Fruit fly (Drosophila melanogaster) whole organism, pupa: ENCODE data around the gene CG5026.

Experiments
- CG10348 ChIP-seq: fragments of 200-800 bp; sonication (Bioruptor generic); IDR thresholded peaks from 2 replicates; pipeline ENCODE4 v1.3.6; 2022; ENCODE audit warnings: missing biosample characterization, missing genetic modification characterization
- CG12605 ChIP-seq: fragments of 200-800 bp; sonication (Bioruptor generic); IDR thresholded peaks from 2 replicates; pipeline ENCODE4 v1.3.6; 2022; ENCODE audit warnings: missing biosample characterization, missing genetic modification characterization
- CG13204 ChIP-seq: fragments of 200-800 bp; sonication (Bioruptor generic); optimal IDR thresholded peaks from 2 replicates; lab custom pipeline; 2018; ENCODE audit warnings: missing biosample characterization, mild to moderate bottlenecking, missing genetic modification characterization, moderate library complexity
- CG14655 ChIP-seq: fragments of 200-800 bp; sonication (Bioruptor generic); optimal IDR thresholded peaks from 3 replicates; lab custom pipeline; 2017; ENCODE audit warnings: mild to moderate bottlenecking, missing biosample characterization, missing genetic modification reagents, missing genetic modification characterization
- CG15710 ChIP-seq: fragments of 200-800 bp; sonication (Bioruptor generic); optimal IDR thresholded peaks from 2 replicates; lab custom pipeline; 2018; ENCODE audit warnings: missing biosample characterization, mild to moderate bottlenecking, missing genetic modification characterization, moderate library complexity
- CG17806 ChIP-seq: fragments of 200-800 bp; sonication (Bioruptor generic); optimal IDR thresholded peaks from 2 replicates; lab custom pipeline; 2018; ENCODE audit warnings: missing biosample characterization, mild to moderate bottlenecking, missing genetic modification characterization, moderate library complexity
- CG32121 ChIP-seq: fragments of 200-800 bp; sonication (Bioruptor generic); IDR thresholded peaks from 2 replicates; pipeline ENCODE4 v1.3.6; 2022; ENCODE audit warnings: missing biosample characterization, missing genetic modification characterization
- CG34367 ChIP-seq: fragments of 200-800 bp; sonication (Bioruptor generic); optimal IDR thresholded peaks from 2 replicates; lab custom pipeline; 2018; ENCODE audit warnings: missing biosample characterization, mild to moderate bottlenecking, missing genetic modification characterization
- CG4496 ChIP-seq: fragments of 200-800 bp; sonication (Bioruptor generic); IDR thresholded peaks from 3 replicates; pipeline ENCODE4 v1.3.6; 2022; ENCODE audit warnings: missing biosample characterization, missing genetic modification characterization
- CG8159 ChIP-seq: fragments of 200-800 bp; sonication (Bioruptor generic); optimal IDR thresholded peaks from 3 replicates; lab custom pipeline; 2018; ENCODE audit warnings: missing biosample characterization, mild to moderate bottlenecking, missing genetic modification characterization, moderate library complexity
- CG8301 ChIP-seq: fragments of 200-800 bp; sonication (Bioruptor generic); optimal IDR thresholded peaks from 2 replicates; lab custom pipeline; 2018; ENCODE audit warnings: missing biosample characterization, mild to moderate bottlenecking, missing genetic modification characterization
- CG9948 ChIP-seq: fragments of 200-800 bp; sonication (Bioruptor generic); optimal IDR thresholded peaks from 2 replicates; lab custom pipeline; 2018; ENCODE audit warnings: missing biosample characterization, mild to moderate bottlenecking, missing genetic modification characterization, moderate library complexity
- D1 ChIP-seq: fragments of 200-800 bp; sonication (Bioruptor generic); optimal IDR thresholded peaks from 2 replicates; lab custom pipeline; 2018; ENCODE audit warnings: missing biosample characterization, mild to moderate bottlenecking, missing genetic modification characterization, moderate library complexity
- EcR ChIP-seq: fragments of 200-800 bp; sonication (Bioruptor generic); optimal IDR thresholded peaks from 3 replicates; lab custom pipeline; 2019; ENCODE audit warnings: missing biosample characterization, missing genetic modification characterization, mild to moderate bottlenecking, moderate library complexity, missing genetic modification reagents
- Ets98B ChIP-seq: fragments of 200-800 bp; sonication (Bioruptor generic); IDR thresholded peaks from 2 replicates; pipeline ENCODE4 v1.3.6; 2022; ENCODE audit warnings: missing biosample characterization, missing genetic modification characterization
- Pif1A ChIP-seq: fragments of 200-800 bp; sonication (Bioruptor generic); optimal IDR thresholded peaks from 3 replicates; lab custom pipeline; 2016; ENCODE audit warnings: missing biosample characterization, missing genetic modification characterization
- Pif1B ChIP-seq: fragments of 200-800 bp; sonication (Bioruptor generic); optimal IDR thresholded peaks from 3 replicates; lab custom pipeline; 2016; ENCODE audit warnings: missing biosample characterization, missing genetic modification characterization
- Snoo ChIP-seq: fragments of 200-800 bp; sonication (Bioruptor generic); optimal IDR thresholded peaks from 3 replicates; lab custom pipeline; 2017; ENCODE audit warnings: missing biosample characterization, mild to moderate bottlenecking, missing genetic modification characterization, inconsistent platforms
- fd96Ca ChIP-seq: fragments of 200-800 bp; sonication (Bioruptor generic); IDR thresholded peaks from 3 replicates; pipeline ENCODE4 v1.3.6; 2022; ENCODE audit warnings: missing biosample characterization, missing genetic modification characterization
- gl ChIP-seq: fragments of 200-800 bp; sonication (Bioruptor generic); optimal IDR thresholded peaks from 2 replicates; lab custom pipeline; 2018; ENCODE audit warnings: missing biosample characterization, mild to moderate bottlenecking, missing genetic modification characterization
- rn ChIP-seq: fragments of 200-800 bp; sonication (Bioruptor generic); IDR thresholded peaks from 2 replicates; pipeline ENCODE4 v1.3.6; 2022; ENCODE audit warnings: missing biosample characterization, missing genetic modification characterization

The CG5026 gene

DNA sequence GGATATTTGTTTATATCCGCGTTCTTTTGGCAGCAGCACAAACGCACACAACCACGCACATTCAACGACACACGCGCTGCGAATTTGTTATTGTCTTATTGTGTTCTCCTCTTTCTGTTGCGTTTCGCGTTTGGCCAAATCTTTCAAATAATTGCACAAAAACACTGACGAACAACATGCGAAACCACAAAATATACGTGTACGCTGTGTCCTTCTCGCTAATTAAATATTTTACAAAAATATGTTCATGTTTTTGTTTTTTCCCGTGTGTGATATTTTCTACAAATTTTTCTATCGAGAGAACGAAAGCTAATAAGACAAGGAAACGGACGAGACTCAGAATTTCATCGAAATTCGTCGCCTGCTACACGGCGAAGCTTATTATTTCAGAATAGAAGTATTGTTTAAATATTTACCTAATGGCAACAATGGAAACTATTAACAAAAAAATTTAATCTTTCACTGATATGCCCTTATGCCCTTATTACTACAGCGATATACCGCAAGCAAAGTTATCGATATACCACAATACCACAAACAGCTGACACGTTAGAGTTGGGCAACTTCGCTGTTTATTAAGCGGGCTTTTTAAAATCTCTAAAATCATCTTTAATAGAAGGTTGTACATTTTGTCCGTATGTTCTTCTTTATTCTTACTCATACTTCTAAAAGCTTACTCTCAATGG lies 14.2 kb upstream of the CG5026 start, which contains the start of the genes CG43783 and orb2:
Gene CG43783 (minus strand): TSS at position 311 of the 686 bp plus-strand sequence.
Gene orb2 (minus strand): TSS at position 502 of the 686 bp plus-strand sequence.
- no peak for TF ChIP-seq CG13204
- no peak for TF ChIP-seq CG8159 (tag; lab: Kevin White, UChicago)
- TF ChIP-seq CG9948 (tag; lab: Kevin White, UChicago), result no peak
- TF ChIP-seq Snoo, result no peak
- TF ChIP-seq CG8301 (tag; lab: Kevin White, UChicago), result no peak
- no peak for TF ChIP-seq rn
- TF ChIP-seq CG32121 (GFP tag; lab: Robert Waterston, UW), result no peak
- no peak for TF ChIP-seq CG15710 (tag; lab: Kevin White, UChicago)
- TF ChIP-seq gl (tag; lab: Kevin White, UChicago), result no peak
- no peak for TF ChIP-seq CG14655 (GFP tag; lab: Kevin White, UChicago)
- no peak for TF ChIP-seq CG17806 (tag; lab: Kevin White, UChicago)
- no peak for TF ChIP-seq fd96Ca (GFP tag; lab: Robert Waterston, UW)
- no peak for TF ChIP-seq Pif1A (GFP tag; lab: Kevin White, UChicago)
- TF ChIP-seq D1 (tag; lab: Kevin White, UChicago), result no peak
- no peak for TF ChIP-seq CG12605 (GFP tag; lab: Robert Waterston, UW)
- no peak for TF ChIP-seq CG4496 (GFP tag; lab: Robert Waterston, UW)
- no peak for TF ChIP-seq Ets98B
- no peak for TF ChIP-seq CG10348 (GFP tag; lab: Robert Waterston, UW)
- no peak for TF ChIP-seq Pif1B (GFP tag; lab: Kevin White, UChicago)

DNA sequence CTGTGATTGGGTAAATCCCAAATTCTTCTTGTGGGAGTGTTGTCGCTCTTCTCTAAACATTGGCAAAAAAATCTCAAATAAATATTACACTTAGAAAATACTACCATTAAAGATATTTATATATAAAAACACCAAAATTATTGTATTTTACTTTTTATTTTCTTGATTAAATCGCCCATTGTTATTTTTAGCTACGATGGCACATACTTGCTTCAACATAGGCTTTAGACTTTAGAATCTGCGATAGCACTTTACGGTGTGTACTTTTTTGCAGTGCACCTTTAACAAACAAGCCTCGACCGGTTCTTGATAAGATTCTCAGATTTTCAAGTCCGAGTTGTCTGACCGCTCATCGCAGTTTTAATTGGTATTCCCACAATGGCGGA lies 13.7 kb upstream of the CG5026 start, which contains the start of gene GNBP3:
Gene GNBP3 (plus strand): TSS at position 374 of the 386 bp plus-strand sequence.
- TF ChIP-seq Pif1B (GFP tag; lab: Kevin White, UChicago) (peak; percentile 97), CG32121 (GFP tag; lab: Robert Waterston, UW) (peak; percentile 20; the same call in 1 of the 2 replicates), Pif1A (GFP tag; lab: Kevin White, UChicago) (no peak), CG9948 (tag; lab: Kevin White, UChicago) (peak; percentile 88), gl (tag; lab: Kevin White, UChicago) (peak; percentile 83), CG8301 (tag; lab: Kevin White, UChicago) (peak; percentile 93), CG17806 (tag; lab: Kevin White, UChicago) (peak; percentile 92), fd96Ca (GFP tag; lab: Robert Waterston, UW) (peak; percentile 91), CG8159 (tag; lab: Kevin White, UChicago) (peak; percentile 94), EcR (GFP tag; lab: Kevin White, UChicago) (peak; percentile 85), Snoo (peak; percentile 96), rn (peak; percentile 42; the same call in 1 of the 2 replicates), CG15710 (tag; lab: Kevin White, UChicago) (peak; percentile 88), CG14655 (GFP tag; lab: Kevin White, UChicago) (peak; percentile 95), Ets98B (peak; percentile 90), CG13204 (peak; percentile 84), D1 (tag; lab: Kevin White, UChicago) (no peak), CG12605 (GFP tag; lab: Robert Waterston, UW) (peak; percentile 89), CG4496 (GFP tag; lab: Robert Waterston, UW) (peak; percentile 92), CG10348 (GFP tag; lab: Robert Waterston, UW) (no peak), CG34367 (tag; lab: Kevin White, UChicago) (peak; percentile 88)

DNA sequence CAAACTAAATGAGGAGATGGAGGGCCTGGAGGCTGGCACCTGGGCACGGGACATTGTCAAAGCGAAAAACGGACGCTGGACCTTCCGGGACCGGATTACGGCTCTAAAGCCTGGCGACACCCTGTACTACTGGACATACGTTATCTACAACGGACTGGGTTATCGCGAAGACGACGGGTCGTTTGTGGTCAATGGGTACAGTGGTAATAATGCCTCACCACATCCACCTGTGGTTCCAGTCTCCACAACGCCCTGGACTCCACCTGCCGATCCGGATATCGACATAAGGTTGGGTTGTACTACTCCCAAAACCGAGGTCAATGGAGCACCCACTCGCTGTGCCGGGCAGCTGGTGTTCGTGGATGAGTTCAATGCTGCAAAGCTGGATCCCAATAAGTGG lies 13.1 kb upstream of the CG5026 start:
- TF ChIP-seq CG12605 (GFP tag; lab: Robert Waterston, UW) (no peak), CG15710 (tag; lab: Kevin White, UChicago) (no peak), CG9948 (tag; lab: Kevin White, UChicago) (no peak), CG10348 (GFP tag; lab: Robert Waterston, UW) (no peak), Ets98B (no peak), Snoo (no peak), CG4496 (GFP tag; lab: Robert Waterston, UW) (no peak), D1 (tag; lab: Kevin White, UChicago) (no peak), gl (tag; lab: Kevin White, UChicago) (no peak), Pif1A (GFP tag; lab: Kevin White, UChicago) (no peak), CG17806 (tag; lab: Kevin White, UChicago) (no peak), CG32121 (GFP tag; lab: Robert Waterston, UW) (no peak), rn (no peak)

DNA sequence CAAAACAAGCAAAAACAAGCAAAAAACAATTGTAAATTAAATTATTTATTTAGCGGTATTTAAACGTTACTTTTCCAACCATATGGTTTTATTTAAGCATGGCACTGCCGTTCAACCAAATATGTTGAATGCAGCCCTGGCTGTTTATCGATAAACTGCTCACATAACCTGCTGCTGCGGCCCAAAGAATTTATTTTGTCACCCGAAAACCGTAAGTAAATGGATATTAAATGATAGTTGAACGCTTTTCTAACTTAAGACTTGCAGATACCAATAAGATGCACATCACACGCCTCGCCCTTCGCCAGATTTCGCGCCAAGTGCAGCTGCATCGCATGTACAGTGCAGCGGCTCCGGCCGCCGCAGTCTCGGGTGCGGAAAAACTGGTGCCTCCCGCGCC lies 11.7 kb upstream of the CG5026 start, which contains the start of gene mRpL12:
Gene mRpL12 (plus strand): TSS at position 123 of the 400 bp plus-strand sequence.
- TF ChIP-seq CG12605 (GFP tag; lab: Robert Waterston, UW) (no peak), CG32121 (GFP tag; lab: Robert Waterston, UW) (no peak), CG8301 (tag; lab: Kevin White, UChicago) (no peak), CG10348 (GFP tag; lab: Robert Waterston, UW) (no peak)

DNA sequence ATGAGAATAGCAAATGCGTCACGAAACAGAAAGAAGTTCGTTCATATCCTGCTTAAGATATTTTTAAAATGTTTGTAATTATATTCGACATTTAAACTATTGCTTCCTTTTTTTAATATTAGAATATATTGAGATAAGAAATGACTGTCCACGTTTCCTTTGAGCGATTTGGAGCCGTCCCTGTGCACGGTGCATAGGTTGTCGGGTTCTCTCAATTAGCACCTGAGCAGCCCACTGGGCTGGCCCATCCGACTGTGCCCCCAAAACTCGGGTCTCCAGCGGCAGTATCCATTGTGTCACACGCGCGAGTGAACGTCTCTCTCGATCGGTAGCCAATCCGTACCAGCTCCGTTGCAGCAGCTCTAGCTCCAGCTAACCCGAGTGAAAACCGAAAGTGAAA lies 9.8 kb upstream of the CG5026 start, which contains the start of gene CG13313:
Gene CG13313 (plus strand): TSS at position 301 of the 400 bp plus-strand sequence.
- no peak for TF ChIP-seq CG17806 (tag; lab: Kevin White, UChicago)
- no peak for TF ChIP-seq CG12605 (GFP tag; lab: Robert Waterston, UW)
- TF ChIP-seq CG14655 (GFP tag; lab: Kevin White, UChicago), result no peak
- TF ChIP-seq Pif1B (GFP tag; lab: Kevin White, UChicago), result no peak
- TF ChIP-seq CG32121 (GFP tag; lab: Robert Waterston, UW), result no peak
- TF ChIP-seq Pif1A (GFP tag; lab: Kevin White, UChicago), result no peak
- no peak for TF ChIP-seq CG15710 (tag; lab: Kevin White, UChicago)
- no peak for TF ChIP-seq CG8159 (tag; lab: Kevin White, UChicago)
- TF ChIP-seq rn, result no peak
- no peak for TF ChIP-seq CG8301 (tag; lab: Kevin White, UChicago)
- TF ChIP-seq CG34367 (tag; lab: Kevin White, UChicago), result no peak
- TF ChIP-seq EcR (GFP tag; lab: Kevin White, UChicago), result no peak
- TF ChIP-seq Snoo, result no peak
- TF ChIP-seq D1 (tag; lab: Kevin White, UChicago), result no peak
